Worm (Caenorhabditis elegans) whole organism, L1 larva: ENCODE measurements around the gene K07F5.16.

Experiments
- elt-3 ChIP-seq, 6 experiments: fragments of 150-350 bp in 1 of 6; sonication (generic microtip); optimal IDR thresholded peaks; 2 replicates each; lab custom pipeline; 2017 to 2018; ENCODE audit warnings: missing biosample characterization in 6 of 6, missing genetic modification characterization in 6 of 6, inconsistent platforms in 1 of 6
- irx-1 ChIP-seq: sonication (generic microtip); optimal IDR thresholded peaks from 2 replicates; lab custom pipeline; 2016; ENCODE audit warnings: missing genetic modification characterization, missing compliant biosample characterization
- lin-13 ChIP-seq: fragments of 150-350 bp; optimal IDR thresholded peaks from 2 replicates; lab custom pipeline; 2014; ENCODE audit warnings: missing biosample characterization, missing genetic modification reagents, missing genetic modification characterization
- lin-35 ChIP-seq, 2 experiments: fragments of 150-350 bp; optimal IDR thresholded peaks; 2 replicates each; lab custom pipeline; 2014; ENCODE audit warnings: missing biosample characterization in 2 of 2, missing genetic modification characterization in 2 of 2, missing genetic modification reagents in 2 of 2

DNA sequence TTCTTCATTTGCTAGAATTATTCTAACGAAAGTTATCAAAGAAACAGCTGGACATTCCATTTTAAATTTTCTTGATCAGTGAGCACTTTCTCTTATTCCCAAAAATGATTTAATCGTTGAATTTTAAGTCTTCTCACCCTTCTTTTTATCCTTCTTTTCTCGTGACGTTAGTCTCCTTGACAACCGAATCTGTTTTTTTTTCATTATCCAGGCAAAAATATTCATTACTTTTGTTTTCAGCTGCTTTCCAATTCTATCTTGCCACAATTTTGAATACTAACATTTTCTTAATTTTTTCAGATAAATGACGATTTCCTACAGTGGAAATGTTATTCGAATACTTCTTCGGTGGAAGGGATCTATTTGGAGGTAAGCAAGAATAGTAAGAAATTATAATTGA lies 39.7 kb downstream of the K07F5.16 start, which contains the start of gene best-13:
- TF ChIP-seq elt-3 (tag; optimal IDR thresholded peaks at IDR 0.05; lab: Kevin White, UChicago) (no peak), irx-1 (tag; lab: Kevin White, UChicago) (no peak), lin-35 (GFP tag; optimal IDR thresholded peaks at IDR 0.05; lab: Kevin White, UChicago) (no peak), lin-13 (GFP tag; lab: Kevin White, UChicago) (no peak)
